Fruit fly (Drosophila melanogaster) whole organism, embryonic: Measurements from ENCODE around the gene Reg-2.

ENCODE experiments used
- Blimp-1 ChIP-seq: fragments of 200-800 bp; sonication (Bioruptor generic); optimal IDR thresholded peaks from 3 replicates; lab custom pipeline; 2018; ENCODE audit warnings: missing biosample characterization, missing genetic modification characterization, mild to moderate bottlenecking, moderate library complexity, missing genetic modification reagents
- CG11247 ChIP-seq: fragments of 200-800 bp; sonication (Bioruptor generic); IDR thresholded peaks from 2 replicates; pipeline ENCODE4 v1.3.6; 2022; ENCODE audit warnings: missing biosample characterization, missing genetic modification characterization
- CG11723 ChIP-seq: fragments of 200-800 bp; sonication (Bioruptor generic); optimal IDR thresholded peaks from 2 replicates; lab custom pipeline; 2017; ENCODE audit warnings: missing biosample characterization, mild to moderate bottlenecking, missing genetic modification characterization
- CG13287 ChIP-seq: fragments of 200-800 bp; sonication (Bioruptor generic); IDR thresholded peaks from 2 replicates; pipeline ENCODE4 v1.3.6; 2022; ENCODE audit warnings: missing biosample characterization, missing genetic modification characterization; ENCODE audit not compliant: partially characterized antibody
- CG14710 ChIP-seq: fragments of 200-800 bp; sonication (Bioruptor generic); optimal IDR thresholded peaks from 3 replicates; lab custom pipeline; 2019; ENCODE audit warnings: missing biosample characterization, mild to moderate bottlenecking, missing genetic modification characterization, moderate library complexity
- CG15479 ChIP-seq: fragments of 200-800 bp; sonication (Bioruptor generic); optimal IDR thresholded peaks from 3 replicates; lab custom pipeline; 2019; ENCODE audit warnings: missing biosample characterization, mild to moderate bottlenecking, missing genetic modification characterization, moderate library complexity
- CG15696 ChIP-seq: fragments of 200-800 bp; sonication (Bioruptor generic); optimal IDR thresholded peaks from 2 replicates; lab custom pipeline; 2019; ENCODE audit warnings: missing biosample characterization, mild to moderate bottlenecking, missing genetic modification characterization, moderate library complexity
- CG1603 ChIP-seq: fragments of 200-800 bp; sonication (Bioruptor generic); optimal IDR thresholded peaks from 2 replicates; lab custom pipeline; 2019; ENCODE audit warnings: missing biosample characterization, mild to moderate bottlenecking, missing genetic modification characterization, moderate library complexity
- CG17568 ChIP-seq: fragments of 200-800 bp; sonication (Bioruptor generic); optimal IDR thresholded peaks from 2 replicates; lab custom pipeline; 2018; ENCODE audit warnings: missing biosample characterization, mild to moderate bottlenecking, missing genetic modification characterization, moderate library complexity
- CG17612 ChIP-seq: fragments of 200-800 bp; sonication (Bioruptor generic); IDR thresholded peaks from 2 replicates; pipeline ENCODE4 v1.3.6; 2022; ENCODE audit warnings: missing biosample characterization, missing genetic modification characterization
- CG30020 ChIP-seq: fragments of 200-800 bp; optimal IDR thresholded peaks from 2 replicates; lab custom pipeline; 2019; ENCODE audit warnings: missing biosample characterization, mild to moderate bottlenecking, missing genetic modification characterization, moderate library complexity
- CG30403 ChIP-seq: fragments of 200-800 bp; sonication (Bioruptor generic); optimal IDR thresholded peaks from 3 replicates; lab custom pipeline; 2016; ENCODE audit warnings: missing biosample characterization, missing genetic modification characterization
- CG30431 ChIP-seq: fragments of 200-800 bp; sonication (Bioruptor generic); optimal IDR thresholded peaks from 2 replicates; lab custom pipeline; 2017; ENCODE audit warnings: missing biosample characterization, missing genetic modification characterization
- CG32767 ChIP-seq: fragments of 200-800 bp; sonication (Bioruptor generic); IDR thresholded peaks from 2 replicates; pipeline ENCODE4 v1.3.6; 2022; ENCODE audit warnings: missing biosample characterization, missing genetic modification characterization
- CG6175 ChIP-seq: fragments of 200-800 bp; sonication (Bioruptor generic); IDR thresholded peaks from 3 replicates; pipeline ENCODE4 v1.3.6; 2022; ENCODE audit warnings: missing biosample characterization, missing genetic modification characterization
- CG6654 ChIP-seq: fragments of 200-800 bp; sonication (Bioruptor generic); optimal IDR thresholded peaks from 2 replicates; lab custom pipeline; 2017; ENCODE audit warnings: missing biosample characterization, mild to moderate bottlenecking, missing genetic modification characterization
- CG6765 ChIP-seq: fragments of 200-800 bp; sonication (Bioruptor generic); optimal IDR thresholded peaks from 3 replicates; lab custom pipeline; 2017; ENCODE audit warnings: missing biosample characterization, mild to moderate bottlenecking, missing genetic modification characterization
- CG7963 ChIP-seq: fragments of 200-800 bp; sonication (Bioruptor generic); IDR thresholded peaks from 3 replicates; pipeline ENCODE4 v1.3.6; 2022; ENCODE audit warnings: missing biosample characterization, missing genetic modification characterization; ENCODE audit not compliant: partially characterized antibody
- CG8089 ChIP-seq: fragments of 200-800 bp; sonication (Bioruptor generic); optimal IDR thresholded peaks from 3 replicates; lab custom pipeline; 2016; ENCODE audit warnings: missing biosample characterization, missing genetic modification characterization
- CG9215 ChIP-seq: fragments of 200-800 bp; sonication (Bioruptor generic); IDR thresholded peaks from 2 replicates; pipeline ENCODE4 v1.3.6; 2022; ENCODE audit warnings: missing biosample characterization, missing genetic modification characterization
- CG9437 ChIP-seq: fragments of 200-800 bp; sonication (Bioruptor generic); optimal IDR thresholded peaks from 2 replicates; lab custom pipeline; 2018; ENCODE audit warnings: missing biosample characterization, mild to moderate bottlenecking, missing genetic modification characterization
- CG9797 ChIP-seq: fragments of 200-800 bp; sonication (Bioruptor generic); optimal IDR thresholded peaks from 3 replicates; lab custom pipeline; 2018; ENCODE audit warnings: missing biosample characterization, mild to moderate bottlenecking, missing genetic modification characterization
- Dfd ChIP-seq, 2 experiments: fragments of >200 bp; optimal IDR thresholded peaks; 2 replicates each; lab custom pipeline; 2017; ENCODE audit warnings: missing biosample characterization in 2 of 2, missing genetic modification characterization in 2 of 2
- Dip2 ChIP-seq: fragments of 200-800 bp; sonication (Bioruptor generic); IDR thresholded peaks from 2 replicates; pipeline ENCODE4 v1.3.6; 2022; ENCODE audit warnings: missing biosample characterization, missing genetic modification characterization
- Dp ChIP-seq: fragments of 200-800 bp; sonication (Bioruptor generic); optimal IDR thresholded peaks from 2 replicates; lab custom pipeline; 2018; ENCODE audit warnings: missing biosample characterization, mild to moderate bottlenecking, missing genetic modification characterization, moderate library complexity
- ERR ChIP-seq: fragments of 200-800 bp; sonication (Bioruptor generic); optimal IDR thresholded peaks from 2 replicates; lab custom pipeline; 2016; ENCODE audit warnings: missing biosample characterization, missing genetic modification characterization
- Elba2 ChIP-seq: fragments of 200-800 bp; sonication (Bioruptor generic); optimal IDR thresholded peaks from 3 replicates; lab custom pipeline; 2016; ENCODE audit warnings: missing biosample characterization, missing genetic modification characterization
- Ets97D ChIP-seq: fragments of 200-800 bp; sonication (Bioruptor generic); optimal IDR thresholded peaks from 3 replicates; lab custom pipeline; 2016; ENCODE audit warnings: missing biosample characterization, missing genetic modification characterization
- Fer2 ChIP-seq: fragments of 200-800 bp; sonication (Bioruptor generic); optimal IDR thresholded peaks from 2 replicates; lab custom pipeline; 2018; ENCODE audit warnings: missing biosample characterization, mild to moderate bottlenecking, missing genetic modification characterization, moderate library complexity
- HLH3B ChIP-seq: fragments of 200-800 bp; sonication (Bioruptor generic); IDR thresholded peaks from 2 replicates; pipeline ENCODE4 v1.3.6; 2022; ENCODE audit warnings: missing biosample characterization, missing genetic modification characterization
- Meics ChIP-seq: fragments of 200-800 bp; sonication (Bioruptor generic); optimal IDR thresholded peaks from 2 replicates; lab custom pipeline; 2017; ENCODE audit warnings: missing biosample characterization, mild to moderate bottlenecking, missing genetic modification characterization
- Spps ChIP-seq: fragments of 200-800 bp; sonication (Bioruptor generic); optimal IDR thresholded peaks from 2 replicates; lab custom pipeline; 2018; ENCODE audit warnings: missing biosample characterization, mild to moderate bottlenecking, missing genetic modification characterization
- abd-A ChIP-seq: fragments of 200-800 bp; sonication (Bioruptor generic); optimal IDR thresholded peaks from 3 replicates; lab custom pipeline; 2019; ENCODE audit warnings: missing biosample characterization, mild to moderate bottlenecking, missing genetic modification characterization, moderate library complexity
- ara ChIP-seq: fragments of 200-800 bp; sonication (Bioruptor generic); IDR thresholded peaks from 2 replicates; pipeline ENCODE4 v1.3.6; 2022; ENCODE audit warnings: missing biosample characterization, missing genetic modification characterization
- bcd ChIP-seq: fragments of 200-800 bp; sonication (Bioruptor generic); optimal IDR thresholded peaks from 2 replicates; lab custom pipeline; 2017; ENCODE audit warnings: missing biosample characterization, mild to moderate bottlenecking, missing genetic modification characterization
- btn ChIP-seq: fragments of 200-800 bp; sonication (Bioruptor generic); optimal IDR thresholded peaks from 2 replicates; lab custom pipeline; 2016; ENCODE audit warnings: missing biosample characterization, missing genetic modification characterization
- chif ChIP-seq, 2 experiments: fragments of 200-800 bp; sonication (Bioruptor generic); optimal IDR thresholded peaks; 3 replicates each; lab custom pipeline; 2016; ENCODE audit warnings: missing biosample characterization in 2 of 2, missing genetic modification characterization in 2 of 2
- chm ChIP-seq: fragments of 200-800 bp; sonication (Bioruptor generic); IDR thresholded peaks from 2 replicates; pipeline ENCODE4 v1.3.6; 2022; ENCODE audit warnings: missing biosample characterization, missing genetic modification characterization
- ems ChIP-seq: fragments of 200-800 bp; sonication (Bioruptor generic); optimal IDR thresholded peaks from 3 replicates; lab custom pipeline; 2016; ENCODE audit warnings: missing biosample characterization, missing genetic modification characterization
- eve ChIP-seq, 2 experiments: fragments of >200 bp; optimal IDR thresholded peaks; 2 replicates each; lab custom pipeline; 2017; ENCODE audit warnings: missing biosample characterization in 2 of 2, missing genetic modification characterization in 2 of 2
- ham ChIP-seq: fragments of 200-800 bp; sonication (Bioruptor generic); IDR thresholded peaks from 2 replicates; pipeline ENCODE4 v1.3.6; 2022; ENCODE audit warnings: missing biosample characterization, missing genetic modification characterization
- her ChIP-seq: fragments of 200-800 bp; sonication (Bioruptor generic); optimal IDR thresholded peaks from 2 replicates; lab custom pipeline; 2016; ENCODE audit warnings: missing biosample characterization, missing genetic modification characterization
- luna ChIP-seq: fragments of 200-800 bp; sonication (Bioruptor generic); optimal IDR thresholded peaks from 2 replicates; lab custom pipeline; 2016; ENCODE audit warnings: missing biosample characterization, missing genetic modification characterization
- odd ChIP-seq: fragments of 200-800 bp; sonication (Bioruptor generic); optimal IDR thresholded peaks from 2 replicates; lab custom pipeline; 2017; ENCODE audit warnings: missing biosample characterization, mild to moderate bottlenecking, missing genetic modification characterization
- p53 ChIP-seq: fragments of 200-800 bp; sonication (Bioruptor generic); optimal IDR thresholded peaks from 2 replicates; lab custom pipeline; 2016; ENCODE audit warnings: missing biosample characterization, missing genetic modification characterization
- pho ChIP-seq: fragments of 200-800 bp; sonication (Bioruptor generic); optimal IDR thresholded peaks from 2 replicates; lab custom pipeline; 2016; ENCODE audit warnings: missing biosample characterization, missing genetic modification characterization
- sug ChIP-seq: fragments of 200-800 bp; optimal IDR thresholded peaks from 2 replicates; lab custom pipeline; 2019; ENCODE audit warnings: missing biosample characterization, mild to moderate bottlenecking, missing genetic modification characterization, moderate library complexity
- wdn ChIP-seq: fragments of 200-800 bp; sonication (Bioruptor generic); IDR thresholded peaks from 2 replicates; pipeline ENCODE4 v1.3.6; 2022; ENCODE audit warnings: missing biosample characterization, missing genetic modification characterization
- z ChIP-seq: fragments of 200-800 bp; sonication (Bioruptor generic); IDR thresholded peaks from 3 replicates; pipeline ENCODE4 v1.3.6; 2022; ENCODE audit warnings: missing biosample characterization, missing genetic modification characterization
- zen2 ChIP-seq: fragments of 200-800 bp; sonication (Bioruptor generic); IDR thresholded peaks from 3 replicates; pipeline ENCODE4 v1.3.6; 2022; ENCODE audit warnings: missing biosample characterization, missing genetic modification characterization; ENCODE audit not compliant: partially characterized antibody

Reg-2 gene

dm6 chr3L:642865-643738 is 36.7 kb upstream of the Reg-2 start (continued):
- TF ChIP-seq CG17612 (GFP tag; lab: Robert Waterston, UW), result no peak
- TF ChIP-seq CG17568 (GFP tag; lab: Kevin White, UChicago), result peak; percentile 44
- no peak for TF ChIP-seq CG9797
- TF ChIP-seq CG11247, result no peak
- no peak for TF ChIP-seq CG15479 (GFP tag; lab: Kevin White, UChicago)
- no peak for TF ChIP-seq CG6175 (GFP tag; lab: Robert Waterston, UW)
- peak; percentile 63 for TF ChIP-seq her
- peak; percentile 22 for TF ChIP-seq CG15696 (tag; lab: Kevin White, UChicago)
- no peak for TF ChIP-seq z (GFP tag; lab: Robert Waterston, UW)
- TF ChIP-seq wdn, result no peak
- no peak for TF ChIP-seq CG6765 (GFP tag; lab: Kevin White, UChicago)
- no peak for TF ChIP-seq Elba2
- peak; percentile 24 for TF ChIP-seq Meics (GFP tag; lab: Kevin White, UChicago)
- TF ChIP-seq ERR, result no peak
- TF ChIP-seq bcd (GFP tag; lab: Kevin White, UChicago), result no peak
- TF ChIP-seq eve (GFP tag; optimal IDR thresholded peaks at IDR 0.05; lab: Kevin White, UChicago), result no peak
- no peak for TF ChIP-seq CG30020
- no peak for TF ChIP-seq Dip2 (GFP tag; lab: Robert Waterston, UW)
- TF ChIP-seq CG13287 (GFP tag; lab: Robert Waterston, UW), result 0 out of 2 replicates have a peak, but pooled peaks have one; percentile 20
- TF ChIP-seq pho (GFP tag; lab: Kevin White, UChicago), result no peak
- peak; percentile 54 for TF ChIP-seq abd-A
- no peak for TF ChIP-seq CG8089 (GFP tag; lab: Kevin White, UChicago)
- no peak for TF ChIP-seq CG7963 (GFP tag; lab: Robert Waterston, UW)
- 0 out of 3 replicates have a peak, but pooled peaks have one; percentile 24 for TF ChIP-seq zen2 (GFP tag; lab: Robert Waterston, UW)
- TF ChIP-seq CG30431, result no peak
- no peak for TF ChIP-seq Dp
- TF ChIP-seq CG9215, result no peak
- no peak for TF ChIP-seq CG6654
- peak; percentile 24 for TF ChIP-seq p53 (GFP tag; lab: Kevin White, UChicago)
- TF ChIP-seq Blimp-1 (GFP tag; lab: Kevin White, UChicago), result no peak
- no peak for TF ChIP-seq Fer2 (tag; lab: Kevin White, UChicago)
- no peak for TF ChIP-seq CG30403 (GFP tag; lab: Kevin White, UChicago)
- no peak for TF ChIP-seq chm (GFP tag; lab: Robert Waterston, UW)
- TF ChIP-seq Dfd (GFP tag; optimal IDR thresholded peaks at IDR 0.05; lab: Kevin White, UChicago), result no peak
- no peak for TF ChIP-seq CG11723 (GFP tag; lab: Kevin White, UChicago)
- TF ChIP-seq ems, result no peak
- peak; percentile 5; the same call in 1 of the 2 replicates for TF ChIP-seq HLH3B
- no peak for TF ChIP-seq chif (GFP tag; optimal IDR thresholded peaks at IDR 0.05; lab: Kevin White, UChicago)
- peak; percentile 82 for TF ChIP-seq sug
- TF ChIP-seq CG1603, result peak; percentile 37
- TF ChIP-seq luna, result no peak
- peak; percentile 68 for TF ChIP-seq odd (GFP tag; lab: Kevin White, UChicago)
- TF ChIP-seq Spps (tag; lab: Kevin White, UChicago), result no peak
- peak; percentile 35 for TF ChIP-seq btn (GFP tag; lab: Kevin White, UChicago)
- no peak for TF ChIP-seq ara
- no peak for TF ChIP-seq CG9437 (GFP tag; lab: Kevin White, UChicago)
- TF ChIP-seq CG32767 (GFP tag; lab: Robert Waterston, UW), result no peak
- TF ChIP-seq ham (GFP tag; lab: Robert Waterston, UW), result no peak
- no peak for TF ChIP-seq CG14710
- no peak for TF ChIP-seq Ets97D (GFP tag; lab: Kevin White, UChicago)
